Fruit fly (Drosophila melanogaster) whole organism, wandering third instar larva: ENCODE measurements around the gene CG9922.
A peak's percentile ranks its signal among the peaks of the same experiment; 100 is the strongest.

Source experiments
- Abd-B ChIP-seq: fragments of >200 bp; optimal IDR thresholded peaks from 2 replicates; lab custom pipeline; 2017; ENCODE audit warnings: missing biosample characterization, missing genetic modification characterization
- CrebA ChIP-seq: fragments of 200-800 bp; sonication (Bioruptor generic); optimal IDR thresholded peaks from 2 replicates; lab custom pipeline; 2016; ENCODE audit warnings: missing biosample characterization, mild to moderate bottlenecking, missing genetic modification characterization, borderline replicate concordance
- Dfd ChIP-seq: fragments of >200 bp; optimal IDR thresholded peaks from 2 replicates; lab custom pipeline; 2017; ENCODE audit warnings: missing biosample characterization, missing genetic modification characterization
- Dif ChIP-seq: fragments of 200-275, 200-300 bp; sonication (Bioruptor generic); optimal IDR thresholded peaks from 2 replicates; lab custom pipeline; 2018; ENCODE audit warnings: missing biosample characterization, missing genetic modification characterization; ENCODE audit not compliant: partially characterized antibody
- HLH106 ChIP-seq: fragments of 200-800 bp; optimal IDR thresholded peaks from 3 replicates; lab custom pipeline; 2019; ENCODE audit warnings: missing biosample characterization, mild to moderate bottlenecking, missing genetic modification characterization, moderate library complexity
- Hnf4 ChIP-seq: fragments of 200-800 bp; sonication (Bioruptor generic); optimal IDR thresholded peaks from 2 replicates; lab custom pipeline; 2016; ENCODE audit warnings: missing biosample characterization, mild to moderate bottlenecking, missing genetic modification characterization
- Hr78 ChIP-seq: fragments of >200 bp; optimal IDR thresholded peaks from 2 replicates; lab custom pipeline; 2017; ENCODE audit warnings: missing biosample characterization, missing genetic modification characterization
- Hr83 ChIP-seq: fragments of 200-300 bp; sonication (Bioruptor generic); optimal IDR thresholded peaks from 2 replicates; lab custom pipeline; 2016; ENCODE audit warnings: missing biosample characterization, mild to moderate bottlenecking, missing genetic modification characterization, moderate library complexity; ENCODE audit not compliant: poor library complexity, severe bottlenecking
- Jra ChIP-seq: sonication (Bioruptor generic); optimal IDR thresholded peaks from 2 replicates; lab custom pipeline; 2016; ENCODE audit warnings: missing biosample characterization, missing genetic modification characterization
- Mio ChIP-seq: sonication (Bioruptor generic); optimal IDR thresholded peaks from 2 replicates; lab custom pipeline; 2016; ENCODE audit warnings: missing biosample characterization, missing genetic modification characterization
- Myc ChIP-seq: fragments of >200 bp; optimal IDR thresholded peaks from 2 replicates; lab custom pipeline; 2017
- N ChIP-seq: fragments of >200 bp; optimal IDR thresholded peaks from 2 replicates; lab custom pipeline; 2018; ENCODE audit warnings: missing biosample characterization, missing external identifiers, missing genetic modification characterization
- Rel ChIP-seq, 2 experiments: fragments of 200-800 bp; sonication (Bioruptor generic) in 1 of 2; optimal IDR thresholded peaks; 2 replicates in 1 of 2; 3 replicates in 1 of 2; lab custom pipeline; 2016 to 2019; ENCODE audit warnings: mild to moderate bottlenecking in 2 of 2, missing biosample characterization in 2 of 2, missing genetic modification characterization in 2 of 2, moderate library complexity in 1 of 2
- Sp1 ChIP-seq: fragments of 200-800 bp; sonication (Bioruptor generic); optimal IDR thresholded peaks from 3 replicates; lab custom pipeline; 2019; ENCODE audit warnings: missing biosample characterization, mild to moderate bottlenecking, missing genetic modification characterization, moderate library complexity
- Vsx2 ChIP-seq: fragments of 200-300, 225-300 bp; sonication (Bioruptor generic); optimal IDR thresholded peaks from 2 replicates; lab custom pipeline; 2018; ENCODE audit warnings: missing biosample characterization, missing genetic modification characterization; ENCODE audit not compliant: partially characterized antibody
- brk ChIP-seq: fragments of 200-800 bp; sonication (Bioruptor generic); optimal IDR thresholded peaks from 2 replicates; lab custom pipeline; 2016; ENCODE audit warnings: missing biosample characterization, mild to moderate bottlenecking, missing genetic modification characterization
- dl ChIP-seq, 2 experiments: fragments of 175-275, 200-275 bp in 1 of 2; fragments of 200-275 bp in 1 of 2; sonication (Bioruptor generic); optimal IDR thresholded peaks; lab custom pipeline; 2018; ENCODE audit warnings: mild to moderate bottlenecking in 2 of 2, missing biosample characterization in 2 of 2, missing genetic modification characterization in 2 of 2, moderate library complexity in 2 of 2; ENCODE audit not compliant: partially characterized antibody in 2 of 2, insufficient read depth in 1 of 2
- dmrt93B ChIP-seq: fragments of 200-800 bp; sonication (Bioruptor generic); optimal IDR thresholded peaks from 2 replicates; lab custom pipeline; 2018; ENCODE audit warnings: missing biosample characterization, mild to moderate bottlenecking, missing genetic modification characterization
- dsf ChIP-seq: sonication (Bioruptor generic); optimal IDR thresholded peaks from 2 replicates; lab custom pipeline; 2016; ENCODE audit warnings: missing biosample characterization, missing genetic modification characterization, borderline replicate concordance
- ey ChIP-seq: fragments of 200-800 bp; sonication (Bioruptor generic); optimal IDR thresholded peaks from 2 replicates; lab custom pipeline; 2016; ENCODE audit warnings: missing biosample characterization, missing genetic modification characterization
- foxo ChIP-seq, 2 experiments: fragments of 200-800 bp; sonication (Bioruptor generic); optimal IDR thresholded peaks; 2 replicates in 1 of 2; 3 replicates in 1 of 2; lab custom pipeline; 2016 to 2017; ENCODE audit warnings: missing biosample characterization in 2 of 2, missing genetic modification characterization in 2 of 2
- fru ChIP-seq: fragments of 200-800 bp; sonication (Bioruptor generic); optimal IDR thresholded peaks from 3 replicates; lab custom pipeline; 2016; ENCODE audit warnings: missing biosample characterization, mild to moderate bottlenecking, missing genetic modification characterization
- h ChIP-seq: fragments of 200-800 bp; sonication (Bioruptor generic); optimal IDR thresholded peaks from 3 replicates; lab custom pipeline; 2016; ENCODE audit warnings: missing biosample characterization, mild to moderate bottlenecking, missing genetic modification characterization
- lola ChIP-seq: fragments of >200 bp; optimal IDR thresholded peaks from 2 replicates; lab custom pipeline; 2017; ENCODE audit warnings: missing biosample characterization, missing genetic modification characterization
- psq ChIP-seq: fragments of 200-800 bp; sonication (Bioruptor generic); optimal IDR thresholded peaks from 3 replicates; lab custom pipeline; 2017; ENCODE audit warnings: missing biosample characterization, mild to moderate bottlenecking, missing genetic modification characterization, moderate library complexity
- rgr ChIP-seq: fragments of 200-800 bp; sonication (Bioruptor generic); optimal IDR thresholded peaks from 3 replicates; lab custom pipeline; 2016; ENCODE audit warnings: missing biosample characterization, mild to moderate bottlenecking, missing genetic modification characterization
- sv ChIP-seq: fragments of 200-800 bp; sonication (Bioruptor generic); optimal IDR thresholded peaks from 3 replicates; lab custom pipeline; 2016; ENCODE audit warnings: missing biosample characterization, missing genetic modification characterization
- tai ChIP-seq: sonication (Bioruptor generic); optimal IDR thresholded peaks from 2 replicates; lab custom pipeline; 2016; ENCODE audit warnings: missing biosample characterization, missing genetic modification characterization
- woc ChIP-seq: sonication (Bioruptor generic); optimal IDR thresholded peaks from 2 replicates; lab custom pipeline; 2016; ENCODE audit warnings: missing biosample characterization, mild to moderate bottlenecking, missing genetic modification characterization

CG9922 gene

DNA sequence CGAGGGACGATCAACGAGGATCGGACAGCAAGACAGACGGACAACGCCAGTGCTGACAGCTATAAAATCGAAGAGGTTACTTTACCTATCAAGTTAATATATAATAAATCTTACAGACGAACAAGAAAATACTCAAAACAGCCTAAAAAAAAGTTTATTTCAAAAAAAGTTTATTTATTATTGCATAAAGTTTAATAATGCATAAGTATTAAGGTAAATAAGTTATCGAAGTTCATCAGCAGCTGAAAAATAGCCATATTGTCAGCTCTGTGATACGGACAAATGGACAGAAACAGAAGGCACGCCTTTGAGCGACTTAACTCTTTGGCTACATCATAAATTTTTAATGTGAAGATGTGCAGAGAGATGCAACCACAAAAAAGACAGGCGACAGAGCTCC is 24.6 kb downstream of the CG9922 start:
- TF ChIP-seq lola (GFP tag; lab: Kevin White, UChicago) (no peak), Hr83 (GFP tag; lab: Kevin White, UChicago) (no peak), Hnf4 (no peak), CrebA (GFP tag; lab: Kevin White, UChicago) (no peak), Jra (GFP tag; lab: Kevin White, UChicago) (no peak), HLH106 (tag; lab: Kevin White, UChicago) (peak; percentile 35), fru (GFP tag; lab: Kevin White, UChicago) (peak; percentile 51), dmrt93B (GFP tag; lab: Kevin White, UChicago) (no peak), dl (GFP tag; optimal IDR thresholded peaks at IDR 0.05; lab: Kevin White, UChicago; ENCODE audit: insufficient read depth in 1 of 2, partially characterized antibody in 2 of 2) (no peak), tai (GFP tag; lab: Kevin White, UChicago) (no peak), woc (GFP tag; lab: Kevin White, UChicago) (peak; percentile 77), Dif (GFP tag; lab: Kevin White, UChicago) (no peak), Sp1 (GFP tag; lab: Kevin White, UChicago) (peak; percentile 32), Myc (lab: Kevin White, UChicago) (peak; percentile 44), rgr (GFP tag; lab: Kevin White, UChicago) (no peak), psq (GFP tag; lab: Kevin White, UChicago) (peak; percentile 25), brk (GFP tag; lab: Kevin White, UChicago) (peak; percentile 5), Mio (no peak), Dfd (GFP tag; lab: Kevin White, UChicago) (no peak)

DNA sequence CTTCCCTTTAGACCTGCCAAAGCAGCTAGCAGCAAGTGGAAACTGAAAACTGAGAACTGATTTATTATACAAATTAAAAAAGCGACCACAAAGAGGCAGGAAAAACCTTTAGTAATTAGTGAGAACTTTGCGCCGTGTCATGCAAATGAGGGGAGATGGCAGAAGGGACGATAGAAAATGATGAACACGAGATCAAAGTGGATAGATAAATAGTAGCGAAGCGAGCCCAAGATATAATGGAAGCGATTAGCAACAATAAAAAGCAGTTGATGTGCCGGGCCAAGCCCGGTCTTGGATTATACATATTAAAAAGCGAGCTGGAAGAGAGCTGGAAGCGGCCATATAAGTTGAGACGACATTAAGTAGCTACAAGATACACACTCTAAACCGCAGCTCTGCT is 25.0 kb downstream of the CG9922 start:
- no peak for TF ChIP-seq fru (GFP tag; lab: Kevin White, UChicago)
- TF ChIP-seq ey (GFP tag; lab: Kevin White, UChicago) = no peak
- no peak for TF ChIP-seq HLH106 (tag; lab: Kevin White, UChicago)
- no peak for TF ChIP-seq tai (GFP tag; lab: Kevin White, UChicago)
- TF ChIP-seq Rel (GFP tag; optimal IDR thresholded peaks at IDR 0.05; lab: Kevin White, UChicago) = no peak
- no peak for TF ChIP-seq Rel (tag; optimal IDR thresholded peaks at IDR 0.05; lab: Kevin White, UChicago)
- no peak for TF ChIP-seq Vsx2 (GFP tag; lab: Kevin White, UChicago)
- TF ChIP-seq Hr78 (GFP tag; lab: Kevin White, UChicago) = no peak
- no peak for TF ChIP-seq foxo (GFP tag; optimal IDR thresholded peaks at IDR 0.05; lab: Kevin White, UChicago)

- TF ChIP-seq tai (GFP tag; lab: Kevin White, UChicago) = peak; percentile 23
- TF ChIP-seq dsf = no peak
- TF ChIP-seq h (GFP tag; lab: Kevin White, UChicago) = no peak
Measured at dm6 chr3R:14009643-14010042, 26.6 kb downstream of the CG9922 start.

DNA sequence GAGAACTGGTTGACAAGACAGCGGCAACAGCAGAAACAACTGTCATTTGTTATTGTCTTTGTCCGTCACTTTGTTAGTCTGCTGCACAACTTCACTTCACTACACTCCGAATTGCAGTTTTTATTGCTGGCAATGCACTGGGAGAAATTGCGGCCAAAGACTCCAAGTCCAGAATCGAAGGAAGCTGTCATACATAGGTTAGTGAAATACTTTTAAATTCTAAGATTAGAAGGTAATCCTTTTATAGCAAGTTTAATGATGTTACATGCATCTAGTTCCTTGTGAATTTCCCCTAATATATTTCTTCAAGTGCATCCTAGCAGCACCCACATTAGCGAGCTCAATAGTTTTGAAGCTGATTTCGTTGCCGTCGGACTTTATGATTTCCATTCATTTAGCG is 27.3 kb downstream of the CG9922 start:
- no peak for TF ChIP-seq Abd-B (GFP tag; lab: Kevin White, UChicago)
- peak; percentile 26 for TF ChIP-seq rgr (GFP tag; lab: Kevin White, UChicago)
- peak; percentile 27 for TF ChIP-seq h (GFP tag; lab: Kevin White, UChicago)
- peak; percentile 9 for TF ChIP-seq psq (GFP tag; lab: Kevin White, UChicago)
- TF ChIP-seq Dif (GFP tag; lab: Kevin White, UChicago) = no peak
- TF ChIP-seq Myc (lab: Kevin White, UChicago) = no peak
- peak; percentile 33 for TF ChIP-seq ey (GFP tag; lab: Kevin White, UChicago)
- peak; percentile 50 for TF ChIP-seq fru (GFP tag; lab: Kevin White, UChicago)
- no peak for TF ChIP-seq woc (GFP tag; lab: Kevin White, UChicago)
- no peak for TF ChIP-seq sv
- TF ChIP-seq dmrt93B (GFP tag; lab: Kevin White, UChicago) = peak; percentile 24
- TF ChIP-seq N = no peak
- TF ChIP-seq foxo (GFP tag; optimal IDR thresholded peaks at IDR 0.05; lab: Kevin White, UChicago) = peak in 1 of 2 experiments; percentile 54
- no peak for TF ChIP-seq dsf
- TF ChIP-seq HLH106 (tag; lab: Kevin White, UChicago) = peak; percentile 8
- TF ChIP-seq Sp1 (GFP tag; lab: Kevin White, UChicago) = peak; percentile 13

DNA sequence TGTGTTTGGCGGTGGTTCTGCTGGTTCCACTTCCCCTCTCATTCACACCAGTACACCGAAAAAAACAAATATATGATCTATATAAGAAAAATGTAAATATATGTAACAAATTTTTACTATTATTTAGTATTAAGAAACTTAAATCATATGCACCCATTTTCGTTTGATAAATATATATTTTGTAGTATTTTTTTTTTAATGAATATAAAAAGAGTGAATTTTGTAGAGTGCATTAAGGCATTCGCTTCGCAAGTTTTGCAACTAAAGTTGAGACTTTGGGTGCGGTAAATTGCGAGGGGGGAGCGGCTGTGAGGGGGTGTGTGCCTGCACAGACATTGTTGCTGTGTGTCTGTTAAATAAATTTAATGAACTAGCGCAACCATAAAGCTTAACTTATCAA is 28.6 kb downstream of the CG9922 start:
- TF ChIP-seq rgr (GFP tag; lab: Kevin White, UChicago) (peak; percentile 38), Sp1 (GFP tag; lab: Kevin White, UChicago) (peak; percentile 39), foxo (GFP tag; optimal IDR thresholded peaks at IDR 0.05; lab: Kevin White, UChicago) (peak in 1 of 2 experiments; percentile 75), dmrt93B (GFP tag; lab: Kevin White, UChicago) (peak; percentile 43), Jra (GFP tag; lab: Kevin White, UChicago) (no peak), psq (GFP tag; lab: Kevin White, UChicago) (peak; percentile 29), ey (GFP tag; lab: Kevin White, UChicago) (no peak), fru (GFP tag; lab: Kevin White, UChicago) (peak; percentile 68)
